Fruit fly (Drosophila melanogaster) whole organism, pupa: ENCODE data around the gene betaTub65B.

Experiments
- CG10348 ChIP-seq: fragments of 200-800 bp; sonication (Bioruptor generic); IDR thresholded peaks from 2 replicates; pipeline ENCODE4 v1.3.6; 2022; ENCODE audit warnings: missing biosample characterization, missing genetic modification characterization
- CG12605 ChIP-seq: fragments of 200-800 bp; sonication (Bioruptor generic); IDR thresholded peaks from 2 replicates; pipeline ENCODE4 v1.3.6; 2022; ENCODE audit warnings: missing biosample characterization, missing genetic modification characterization
- CG13204 ChIP-seq: fragments of 200-800 bp; sonication (Bioruptor generic); optimal IDR thresholded peaks from 2 replicates; lab custom pipeline; 2018; ENCODE audit warnings: missing biosample characterization, mild to moderate bottlenecking, missing genetic modification characterization, moderate library complexity
- CG14655 ChIP-seq: fragments of 200-800 bp; sonication (Bioruptor generic); optimal IDR thresholded peaks from 3 replicates; lab custom pipeline; 2017; ENCODE audit warnings: mild to moderate bottlenecking, missing biosample characterization, missing genetic modification reagents, missing genetic modification characterization
- CG15710 ChIP-seq: fragments of 200-800 bp; sonication (Bioruptor generic); optimal IDR thresholded peaks from 2 replicates; lab custom pipeline; 2018; ENCODE audit warnings: missing biosample characterization, mild to moderate bottlenecking, missing genetic modification characterization, moderate library complexity
- CG17806 ChIP-seq: fragments of 200-800 bp; sonication (Bioruptor generic); optimal IDR thresholded peaks from 2 replicates; lab custom pipeline; 2018; ENCODE audit warnings: missing biosample characterization, mild to moderate bottlenecking, missing genetic modification characterization, moderate library complexity
- CG32121 ChIP-seq: fragments of 200-800 bp; sonication (Bioruptor generic); IDR thresholded peaks from 2 replicates; pipeline ENCODE4 v1.3.6; 2022; ENCODE audit warnings: missing biosample characterization, missing genetic modification characterization
- CG34367 ChIP-seq: fragments of 200-800 bp; sonication (Bioruptor generic); optimal IDR thresholded peaks from 2 replicates; lab custom pipeline; 2018; ENCODE audit warnings: missing biosample characterization, mild to moderate bottlenecking, missing genetic modification characterization
- CG4496 ChIP-seq: fragments of 200-800 bp; sonication (Bioruptor generic); IDR thresholded peaks from 3 replicates; pipeline ENCODE4 v1.3.6; 2022; ENCODE audit warnings: missing biosample characterization, missing genetic modification characterization
- CG8159 ChIP-seq: fragments of 200-800 bp; sonication (Bioruptor generic); optimal IDR thresholded peaks from 3 replicates; lab custom pipeline; 2018; ENCODE audit warnings: missing biosample characterization, mild to moderate bottlenecking, missing genetic modification characterization, moderate library complexity
- CG8301 ChIP-seq: fragments of 200-800 bp; sonication (Bioruptor generic); optimal IDR thresholded peaks from 2 replicates; lab custom pipeline; 2018; ENCODE audit warnings: missing biosample characterization, mild to moderate bottlenecking, missing genetic modification characterization
- CG9948 ChIP-seq: fragments of 200-800 bp; sonication (Bioruptor generic); optimal IDR thresholded peaks from 2 replicates; lab custom pipeline; 2018; ENCODE audit warnings: missing biosample characterization, mild to moderate bottlenecking, missing genetic modification characterization, moderate library complexity
- D1 ChIP-seq: fragments of 200-800 bp; sonication (Bioruptor generic); optimal IDR thresholded peaks from 2 replicates; lab custom pipeline; 2018; ENCODE audit warnings: missing biosample characterization, mild to moderate bottlenecking, missing genetic modification characterization, moderate library complexity
- EcR ChIP-seq: fragments of 200-800 bp; sonication (Bioruptor generic); optimal IDR thresholded peaks from 3 replicates; lab custom pipeline; 2019; ENCODE audit warnings: missing biosample characterization, missing genetic modification characterization, mild to moderate bottlenecking, moderate library complexity, missing genetic modification reagents
- Ets98B ChIP-seq: fragments of 200-800 bp; sonication (Bioruptor generic); IDR thresholded peaks from 2 replicates; pipeline ENCODE4 v1.3.6; 2022; ENCODE audit warnings: missing biosample characterization, missing genetic modification characterization
- Pif1A ChIP-seq: fragments of 200-800 bp; sonication (Bioruptor generic); optimal IDR thresholded peaks from 3 replicates; lab custom pipeline; 2016; ENCODE audit warnings: missing biosample characterization, missing genetic modification characterization
- Pif1B ChIP-seq: fragments of 200-800 bp; sonication (Bioruptor generic); optimal IDR thresholded peaks from 3 replicates; lab custom pipeline; 2016; ENCODE audit warnings: missing biosample characterization, missing genetic modification characterization
- Snoo ChIP-seq: fragments of 200-800 bp; sonication (Bioruptor generic); optimal IDR thresholded peaks from 3 replicates; lab custom pipeline; 2017; ENCODE audit warnings: missing biosample characterization, mild to moderate bottlenecking, missing genetic modification characterization, inconsistent platforms
- fd96Ca ChIP-seq: fragments of 200-800 bp; sonication (Bioruptor generic); IDR thresholded peaks from 3 replicates; pipeline ENCODE4 v1.3.6; 2022; ENCODE audit warnings: missing biosample characterization, missing genetic modification characterization
- gl ChIP-seq: fragments of 200-800 bp; sonication (Bioruptor generic); optimal IDR thresholded peaks from 2 replicates; lab custom pipeline; 2018; ENCODE audit warnings: missing biosample characterization, mild to moderate bottlenecking, missing genetic modification characterization
- rn ChIP-seq: fragments of 200-800 bp; sonication (Bioruptor generic); IDR thresholded peaks from 2 replicates; pipeline ENCODE4 v1.3.6; 2022; ENCODE audit warnings: missing biosample characterization, missing genetic modification characterization

The betaTub65B gene

dm6 chr3L:6576709-6577108 lies 46.2 kb downstream of the betaTub65B start:
- TF ChIP-seq CG13204 (no peak), D1 (tag; lab: Kevin White, UChicago) (no peak), CG17806 (tag; lab: Kevin White, UChicago) (no peak), CG8159 (tag; lab: Kevin White, UChicago) (peak; percentile 76), fd96Ca (GFP tag; lab: Robert Waterston, UW) (peak; percentile 84), CG14655 (GFP tag; lab: Kevin White, UChicago) (peak; percentile 37), Pif1B (GFP tag; lab: Kevin White, UChicago) (peak; percentile 52), CG32121 (GFP tag; lab: Robert Waterston, UW) (peak; percentile 72), CG15710 (tag; lab: Kevin White, UChicago) (no peak), EcR (GFP tag; lab: Kevin White, UChicago) (no peak), CG34367 (tag; lab: Kevin White, UChicago) (peak; percentile 49), rn (no peak), Pif1A (GFP tag; lab: Kevin White, UChicago) (peak; percentile 73), CG12605 (GFP tag; lab: Robert Waterston, UW) (peak; percentile 67), CG8301 (tag; lab: Kevin White, UChicago) (no peak), Snoo (tag; lab: Kevin White, UChicago) (no peak), CG9948 (tag; lab: Kevin White, UChicago) (no peak), gl (tag; lab: Kevin White, UChicago) (no peak), CG4496 (GFP tag; lab: Robert Waterston, UW) (peak; percentile 80; the same call in 2 of the 3 replicates), CG10348 (GFP tag; lab: Robert Waterston, UW) (0 out of 2 replicates have a peak, but pooled peaks have one; percentile 11), Ets98B (GFP tag; lab: Robert Waterston, UW) (peak; percentile 72)

DNA sequence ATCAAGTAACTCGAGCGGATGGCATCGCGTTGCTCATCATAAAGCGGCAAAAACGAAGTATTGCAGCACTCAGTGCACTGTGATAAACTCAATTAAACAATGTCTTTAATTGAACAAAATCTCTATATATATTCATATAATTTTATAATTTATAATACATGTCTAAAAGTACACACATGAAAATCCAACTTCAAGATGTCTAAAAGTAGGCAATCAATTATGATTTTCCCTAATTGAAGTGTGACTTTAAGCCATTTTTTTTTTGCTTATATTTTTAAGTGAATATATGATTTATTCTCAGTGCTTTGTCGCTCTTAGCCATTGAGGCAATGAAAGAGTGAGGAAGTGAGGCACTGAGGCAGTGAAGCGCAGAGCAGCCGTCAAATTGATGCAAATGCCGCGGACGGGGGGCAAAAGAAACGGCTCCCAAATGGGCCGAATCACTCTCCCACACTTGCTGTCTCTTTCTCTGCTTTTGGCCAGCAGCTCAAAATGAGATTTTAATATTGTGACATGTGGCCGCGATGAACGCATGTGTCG lies 46.9 kb downstream of the betaTub65B start:
- TF ChIP-seq Pif1B (GFP tag; lab: Kevin White, UChicago), result no peak
- TF ChIP-seq CG8301 (tag; lab: Kevin White, UChicago), result no peak
- no peak for TF ChIP-seq CG12605 (GFP tag; lab: Robert Waterston, UW)
- TF ChIP-seq Ets98B (GFP tag; lab: Robert Waterston, UW), result no peak; the same call in 1 of the 2 replicates
- peak; percentile 12 for TF ChIP-seq CG14655 (GFP tag; lab: Kevin White, UChicago)
- TF ChIP-seq Snoo (tag; lab: Kevin White, UChicago), result no peak
- no peak for TF ChIP-seq CG13204
- no peak for TF ChIP-seq fd96Ca (GFP tag; lab: Robert Waterston, UW)
- TF ChIP-seq CG34367 (tag; lab: Kevin White, UChicago), result no peak
- no peak for TF ChIP-seq CG15710 (tag; lab: Kevin White, UChicago)
- TF ChIP-seq D1 (tag; lab: Kevin White, UChicago), result no peak
- TF ChIP-seq rn, result no peak
- TF ChIP-seq CG8159 (tag; lab: Kevin White, UChicago), result peak; percentile 30
- no peak for TF ChIP-seq gl (tag; lab: Kevin White, UChicago)
- no peak for TF ChIP-seq Pif1A (GFP tag; lab: Kevin White, UChicago)
- TF ChIP-seq CG17806 (tag; lab: Kevin White, UChicago), result peak; percentile 7
- no peak for TF ChIP-seq CG32121 (GFP tag; lab: Robert Waterston, UW)
- peak; percentile 2 for TF ChIP-seq CG9948 (tag; lab: Kevin White, UChicago)
- 0 out of 3 replicates have a peak, but pooled peaks have one; percentile 17 for TF ChIP-seq CG4496 (GFP tag; lab: Robert Waterston, UW)
